Worm (Caenorhabditis elegans) whole organism, L4 larva: ENCODE data around the gene sre-6.

Experiments
- D1046.2 ChIP-seq: fragments of 200-800 bp; sonication (Bioruptor generic); IDR thresholded peaks from 2 replicates; pipeline ENCODE4 v1.3.6; 2022; ENCODE audit warnings: missing genetic modification characterization, missing compliant biosample characterization
- F10B5.3 ChIP-seq: sonication (generic microtip); optimal IDR thresholded peaks from 2 replicates; lab custom pipeline; 2016; ENCODE audit warnings: mild to moderate bottlenecking, missing genetic modification characterization, missing compliant biosample characterization
- F37D6.2 ChIP-seq: sonication (generic microtip); optimal IDR thresholded peaks from 2 replicates; lab custom pipeline; 2016; ENCODE audit warnings: mild to moderate bottlenecking, missing genetic modification characterization, missing compliant biosample characterization
- R02D3.7 ChIP-seq: fragments of 150-350 bp; sonication (generic microtip); optimal IDR thresholded peaks from 3 replicates; lab custom pipeline; 2014; ENCODE audit warnings: missing biosample characterization, missing genetic modification characterization
- T20F7.1 ChIP-seq: fragments of 200-800 bp; sonication (Bioruptor generic); optimal IDR thresholded peaks from 2 replicates; lab custom pipeline; 2018; ENCODE audit warnings: mild to moderate bottlenecking, missing genetic modification characterization, missing compliant biosample characterization
- Y105C5A.15 ChIP-seq: fragments of 200-800 bp; sonication (Bioruptor generic); IDR thresholded peaks from 2 replicates; pipeline ENCODE4 v1.3.6; 2022; ENCODE audit warnings: missing genetic modification characterization, missing compliant biosample characterization
- Y48G9A.11 ChIP-seq: fragments of 200-800 bp; sonication (Bioruptor generic); IDR thresholded peaks from 2 replicates; pipeline ENCODE4 v1.3.6; 2022; ENCODE audit warnings: missing genetic modification reagents, missing genetic modification characterization, missing compliant biosample characterization
- Y75B8A.6 ChIP-seq: fragments of 200-800 bp; sonication (Bioruptor generic); IDR thresholded peaks from 2 replicates; pipeline ENCODE4 v1.3.6; 2022; ENCODE audit warnings: missing genetic modification reagents, missing genetic modification characterization, missing compliant biosample characterization
- ZK546.5 ChIP-seq, 2 experiments: sonication (generic microtip); optimal IDR thresholded peaks; 2 replicates each; lab custom pipeline; 2017; ENCODE audit warnings: missing biosample characterization in 2 of 2, missing genetic modification characterization in 2 of 2
- aha-1 ChIP-seq: fragments of 150-350 bp; peaks from one replicate; lab custom pipeline; 2014; ENCODE audit warnings: missing biosample characterization, missing genetic modification characterization
- ama-1 ChIP-seq: fragments of 150-350 bp; optimal IDR thresholded peaks from 2 replicates; lab custom pipeline; 2014; ENCODE audit warnings: inconsistent platforms, mixed read lengths
- ceh-28 ChIP-seq: fragments of 150-350 bp; optimal IDR thresholded peaks from 2 replicates; lab custom pipeline; 2014; ENCODE audit warnings: missing biosample characterization, missing genetic modification reagents, missing genetic modification characterization
- cey-2 ChIP-seq: sonication (generic microtip); optimal IDR thresholded peaks from 3 replicates; lab custom pipeline; 2017; ENCODE audit warnings: missing genetic modification characterization, mild to moderate bottlenecking, missing compliant biosample characterization, antibody characterized with exemption, borderline replicate concordance; ENCODE audit not compliant: insufficient read depth
- daf-19 ChIP-seq: fragments of 200-800 bp; sonication (Bioruptor generic); conservative IDR thresholded peaks from 2 replicates; pipeline ENCODE4 v1.3.6; 2022; ENCODE audit warnings: missing genetic modification characterization, missing compliant biosample characterization
- dmd-9 ChIP-seq: fragments of 200-800 bp; sonication (Bioruptor generic); IDR thresholded peaks from 2 replicates; pipeline ENCODE4 v1.3.6; 2022; ENCODE audit warnings: missing genetic modification reagents, missing genetic modification characterization, missing compliant biosample characterization
- egl-27 ChIP-seq: sonication (generic microtip); optimal IDR thresholded peaks from 3 replicates; lab custom pipeline; 2017; ENCODE audit warnings: missing biosample characterization, missing genetic modification reagents, missing genetic modification characterization
- fos-1 ChIP-seq: fragments of 150-350 bp; optimal IDR thresholded peaks from 2 replicates; lab custom pipeline; 2014; ENCODE audit warnings: missing biosample characterization, missing genetic modification characterization
- gei-8 ChIP-seq: fragments of 200-800 bp; sonication (Bioruptor generic); optimal IDR thresholded peaks from 2 replicates; lab custom pipeline; 2018; ENCODE audit warnings: mild to moderate bottlenecking, missing genetic modification characterization, missing compliant biosample characterization
- hlh-11 ChIP-seq: fragments of 200-800 bp; sonication (Bioruptor generic); optimal IDR thresholded peaks from 2 replicates; lab custom pipeline; 2018; ENCODE audit warnings: mild to moderate bottlenecking, missing genetic modification characterization, missing compliant biosample characterization
- jun-1 ChIP-seq: fragments of 150-350 bp; optimal IDR thresholded peaks from 2 replicates; lab custom pipeline; 2014; ENCODE audit warnings: missing biosample characterization, missing genetic modification reagents, missing genetic modification characterization
- lin-13 ChIP-seq: fragments of 150-350 bp; optimal IDR thresholded peaks from 2 replicates; lab custom pipeline; 2014; ENCODE audit warnings: missing biosample characterization, missing genetic modification reagents, missing genetic modification characterization
- lin-39 ChIP-seq: fragments of 150-350 bp; optimal IDR thresholded peaks from 2 replicates; lab custom pipeline; 2014; ENCODE audit warnings: missing biosample characterization, missing genetic modification reagents, missing genetic modification characterization
- madf-9 ChIP-seq: fragments of 200-800 bp; sonication (Bioruptor generic); conservative IDR thresholded peaks from 2 replicates; pipeline ENCODE4 v1.3.6; 2022; ENCODE audit warnings: missing genetic modification reagents, missing genetic modification characterization, missing compliant biosample characterization
- mdl-1 ChIP-seq, 2 experiments: fragments of 150-350 bp in 1 of 2; sonication (generic microtip) in 1 of 2; optimal IDR thresholded peaks; 2 replicates each; lab custom pipeline; 2014 to 2017; ENCODE audit warnings: missing biosample characterization in 2 of 2, missing genetic modification characterization in 2 of 2
- mdt-29 ChIP-seq: fragments of 200-800 bp; sonication (Bioruptor generic); IDR thresholded peaks from 2 replicates; pipeline ENCODE4 v1.3.6; 2022; ENCODE audit warnings: missing genetic modification reagents, missing genetic modification characterization, missing compliant biosample characterization
- mes-2 ChIP-seq: sonication (generic microtip); optimal IDR thresholded peaks from 2 replicates; lab custom pipeline; 2016; ENCODE audit warnings: missing genotype, mild to moderate bottlenecking, missing genetic modification characterization, missing compliant biosample characterization; ENCODE audit not compliant: poor library complexity, severe bottlenecking
- mxl-2 ChIP-seq: fragments of 200-800 bp; sonication (Bioruptor generic); conservative IDR thresholded peaks from 2 replicates; pipeline ENCODE4 v1.3.6; 2022; ENCODE audit warnings: missing genetic modification reagents, missing genetic modification characterization, missing compliant biosample characterization
- mxl-3 ChIP-seq: fragments of 200-800 bp; sonication (Bioruptor generic); optimal IDR thresholded peaks from 2 replicates; lab custom pipeline; 2018; ENCODE audit warnings: mild to moderate bottlenecking, missing genetic modification characterization, missing compliant biosample characterization
- nhr-10 ChIP-seq: fragments of 150-350 bp; optimal IDR thresholded peaks from 2 replicates; lab custom pipeline; 2014; ENCODE audit warnings: missing biosample characterization, missing genetic modification characterization
- nhr-11 ChIP-seq: fragments of 150-350 bp; optimal IDR thresholded peaks from 2 replicates; lab custom pipeline; 2014; ENCODE audit warnings: missing biosample characterization, missing genetic modification characterization
- nhr-237 ChIP-seq: sonication (generic microtip); optimal IDR thresholded peaks from 2 replicates; lab custom pipeline; 2017; ENCODE audit warnings: missing biosample characterization, missing genetic modification characterization
- nhr-25 ChIP-seq: sonication (generic microtip); optimal IDR thresholded peaks from 2 replicates; lab custom pipeline; 2017; ENCODE audit warnings: missing genetic modification characterization, mild to moderate bottlenecking, missing compliant biosample characterization, antibody characterized with exemption, moderate library complexity, borderline replicate concordance; ENCODE audit not compliant: insufficient read depth
- nhr-28 ChIP-seq: fragments of 150-350 bp; optimal IDR thresholded peaks from 2 replicates; lab custom pipeline; 2014; ENCODE audit warnings: missing biosample characterization, missing genetic modification characterization
- nhr-41 ChIP-seq: fragments of 200-800 bp; sonication (Bioruptor generic); IDR thresholded peaks from 2 replicates; pipeline ENCODE4 v1.3.6; 2022; ENCODE audit warnings: missing genetic modification reagents, missing genetic modification characterization, missing compliant biosample characterization
- nhr-48 ChIP-seq: sonication (generic microtip); optimal IDR thresholded peaks from 2 replicates; lab custom pipeline; 2016; ENCODE audit warnings: mild to moderate bottlenecking, missing genetic modification characterization, missing compliant biosample characterization
- nhr-77 ChIP-seq: fragments of 150-350 bp; optimal IDR thresholded peaks from 2 replicates; lab custom pipeline; 2014; ENCODE audit warnings: missing biosample characterization, missing genetic modification characterization
- pha-4 ChIP-seq, 2 experiments: fragments of 150-350 bp in 1 of 2; fragments of 200-800 bp in 1 of 2; sonication (Bioruptor generic) in 1 of 2; IDR thresholded peaks in 1 of 2; optimal IDR thresholded peaks in 1 of 2; 2 replicates each; pipeline versions ENCODE4 v1.3.6 to Lab custom; 2014 to 2022; ENCODE audit warnings: missing genetic modification characterization in 2 of 2, missing genetic modification reagents in 2 of 2, missing biosample characterization in 1 of 2, missing compliant biosample characterization in 1 of 2
- rbr-2 ChIP-seq: sonication (generic microtip); optimal IDR thresholded peaks from 2 replicates; lab custom pipeline; 2016; ENCODE audit warnings: missing genotype, missing genetic modification characterization, missing compliant biosample characterization
- sdz-12 ChIP-seq: fragments of 200-800 bp; sonication (Bioruptor generic); optimal IDR thresholded peaks from 2 replicates; lab custom pipeline; 2018; ENCODE audit warnings: mild to moderate bottlenecking, missing genetic modification characterization, missing compliant biosample characterization
- skn-1 ChIP-seq: fragments of 150-350 bp; optimal IDR thresholded peaks from 2 replicates; lab custom pipeline; 2014; ENCODE audit warnings: missing biosample characterization, missing genetic modification characterization
- spr-1 ChIP-seq: sonication (generic microtip); optimal IDR thresholded peaks from 2 replicates; lab custom pipeline; 2016; ENCODE audit warnings: mild to moderate bottlenecking, missing genetic modification characterization, missing compliant biosample characterization
- spr-3 ChIP-seq: fragments of 200-800 bp; sonication (Bioruptor generic); optimal IDR thresholded peaks from 2 replicates; lab custom pipeline; 2018; ENCODE audit warnings: mild to moderate bottlenecking, missing genetic modification characterization, missing compliant biosample characterization
- tag-97 ChIP-seq: fragments of 200-800 bp; sonication (Bioruptor generic); IDR thresholded peaks from 2 replicates; pipeline ENCODE4 v1.3.6; 2022; ENCODE audit warnings: missing genetic modification characterization, missing compliant biosample characterization
- zfp-2 ChIP-seq: sonication (generic microtip); optimal IDR thresholded peaks from 2 replicates; lab custom pipeline; 2016; ENCODE audit warnings: mild to moderate bottlenecking, missing genetic modification characterization, missing compliant biosample characterization
- zfp-3 ChIP-seq: fragments of 200-800 bp; sonication (Bioruptor generic); conservative IDR thresholded peaks from 2 replicates; pipeline ENCODE4 v1.3.6; 2022; ENCODE audit warnings: missing genetic modification reagents, missing genetic modification characterization, missing compliant biosample characterization
- zip-11 ChIP-seq: fragments of 200-800 bp; sonication (Bioruptor generic); IDR thresholded peaks from 2 replicates; pipeline ENCODE4 v1.3.6; 2022; ENCODE audit warnings: missing genetic modification characterization, missing compliant biosample characterization
- ztf-11 ChIP-seq: fragments of 150-350 bp; optimal IDR thresholded peaks from 2 replicates; lab custom pipeline; 2014; ENCODE audit warnings: missing biosample characterization, missing genetic modification characterization

The sre-6 gene

DNA sequence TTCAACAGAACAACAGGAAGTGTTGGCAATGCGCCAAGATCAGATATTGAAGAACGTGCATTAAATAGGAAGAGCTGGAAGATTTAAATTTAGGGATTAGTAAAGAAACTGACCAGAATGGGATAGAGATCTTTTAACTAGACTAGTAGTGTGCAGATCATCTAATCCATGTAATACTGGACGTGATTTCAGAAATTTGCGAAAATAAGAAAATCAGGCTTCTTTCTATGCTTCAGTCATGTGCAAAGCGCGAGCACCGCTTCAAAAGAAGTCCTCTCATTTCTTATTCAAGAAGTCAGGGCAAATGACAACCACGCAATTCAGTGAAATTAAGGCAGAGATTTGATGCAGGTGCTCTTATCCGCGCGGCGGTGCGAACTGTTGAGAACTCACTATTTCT is 44.6 kb downstream of the sre-6 start:
- TF ChIP-seq pha-4 (GFP tag; IDR thresholded peaks at IDR 0.05; lab: Robert Waterston, UW) (no peak), pha-4 (tag; optimal IDR thresholded peaks at IDR 0.05; lab: Kevin White, UChicago) (no peak)

DNA sequence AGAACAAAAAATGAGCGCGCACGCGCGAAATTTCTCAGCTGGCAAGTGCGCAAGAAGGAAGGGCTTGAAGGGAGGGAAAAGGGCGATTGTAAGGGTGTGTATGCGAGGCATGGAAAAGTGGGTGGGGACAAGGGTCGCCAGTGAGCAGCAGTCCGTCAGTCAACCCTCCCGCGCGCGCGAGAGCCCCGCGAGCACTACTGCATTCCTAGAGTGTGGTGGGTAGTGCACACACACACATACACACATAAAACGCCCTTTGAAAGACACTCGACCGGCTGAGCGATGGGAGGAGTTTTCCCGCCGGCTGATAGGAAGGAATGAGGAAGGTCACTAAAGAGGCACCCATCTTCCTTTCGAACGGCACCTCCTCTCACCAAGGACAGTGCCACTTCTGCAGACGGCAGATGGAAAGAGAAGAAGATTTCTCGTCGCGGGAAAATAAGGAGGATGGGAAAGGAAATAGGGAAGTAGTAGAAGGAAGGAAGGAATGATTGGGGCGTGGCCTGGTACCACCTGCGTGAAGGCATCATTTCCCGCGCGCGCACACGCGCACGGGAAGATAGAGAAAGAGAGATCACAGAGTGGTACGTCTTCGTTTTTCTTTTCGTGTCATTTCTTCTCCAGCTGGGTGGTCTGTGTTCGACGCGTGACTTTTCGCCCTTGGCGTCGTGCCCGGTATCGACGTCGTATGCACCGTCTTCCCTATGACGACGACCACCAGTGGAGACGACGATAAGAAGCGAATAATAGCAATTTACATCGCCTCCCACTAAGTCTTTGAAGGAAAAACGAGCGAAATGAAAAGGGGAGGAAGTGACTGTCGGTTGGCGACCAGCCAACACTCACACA is 45.5 kb downstream of the sre-6 start:
- peak; percentile 60 to 91 for TF ChIP-seq mdl-1 (tag; optimal IDR thresholded peaks at IDR 0.05; lab: Kevin White, UChicago)
- TF ChIP-seq jun-1 (tag; lab: Kevin White, UChicago): no peak
- peak; percentile 57 for TF ChIP-seq nhr-10
- no peak for TF ChIP-seq ceh-28
- TF ChIP-seq skn-1 (tag; lab: Kevin White, UChicago): no peak
- no peak for TF ChIP-seq mxl-2 (GFP tag; lab: Robert Waterston, UW)
- TF ChIP-seq zfp-3: no peak
- no peak for TF ChIP-seq ZK546.5 (tag; optimal IDR thresholded peaks at IDR 0.05; lab: Kevin White, UChicago)
- no peak for TF ChIP-seq ztf-11
- no peak for TF ChIP-seq spr-3 (GFP tag; lab: Kevin White, UChicago)
- TF ChIP-seq tag-97 (GFP tag; lab: Robert Waterston, UW): no peak
- TF ChIP-seq dmd-9 (GFP tag; lab: Robert Waterston, UW): no peak
- peak; percentile 95 for TF ChIP-seq hlh-11 (tag; lab: Kevin White, UChicago)
- peak; percentile 86 for TF ChIP-seq mxl-3
- no peak for TF ChIP-seq Y105C5A.15
- peak; percentile 67 for TF ChIP-seq nhr-28 (tag; lab: Kevin White, UChicago)
- no peak for TF ChIP-seq spr-1 (tag; lab: Kevin White, UChicago)
- TF ChIP-seq rbr-2: peak; percentile 6
- TF ChIP-seq ama-1 (lab: Kevin White, UChicago): no peak
- TF ChIP-seq nhr-25 (tag; lab: Kevin White, UChicago): peak; percentile 92
- TF ChIP-seq nhr-48 (tag; lab: Kevin White, UChicago): peak; percentile 52
- TF ChIP-seq madf-9 (GFP tag; lab: Robert Waterston, UW): no peak
- no peak for TF ChIP-seq T20F7.1
- peak; percentile 31 for TF ChIP-seq mes-2 (tag; lab: Kevin White, UChicago)
- TF ChIP-seq daf-19: no peak
- TF ChIP-seq D1046.2 (GFP tag; lab: Robert Waterston, UW): no peak
- TF ChIP-seq sdz-12 (GFP tag; lab: Kevin White, UChicago): no peak
- no peak for TF ChIP-seq lin-13
- TF ChIP-seq Y75B8A.6 (GFP tag; lab: Robert Waterston, UW): 0 out of 2 replicates have a peak, but pooled peaks have one; percentile 3
- no peak for TF ChIP-seq Y48G9A.11 (GFP tag; lab: Robert Waterston, UW)
- TF ChIP-seq pha-4 (GFP tag; IDR thresholded peaks at IDR 0.05; lab: Robert Waterston, UW): no peak
- no peak for TF ChIP-seq pha-4 (tag; optimal IDR thresholded peaks at IDR 0.05; lab: Kevin White, UChicago)
- TF ChIP-seq nhr-237 (tag; lab: Kevin White, UChicago): no peak
- TF ChIP-seq nhr-11 (tag; lab: Kevin White, UChicago): no peak
- peak; percentile 99 for TF ChIP-seq aha-1 (tag; lab: Kevin White, UChicago)
- TF ChIP-seq F10B5.3 (tag; lab: Kevin White, UChicago): no peak
- no peak for TF ChIP-seq R02D3.7
- no peak for TF ChIP-seq fos-1
- TF ChIP-seq nhr-77 (tag; lab: Kevin White, UChicago): no peak
- no peak for TF ChIP-seq lin-39 (tag; lab: Kevin White, UChicago)
- no peak for TF ChIP-seq egl-27 (tag; lab: Kevin White, UChicago)
- TF ChIP-seq gei-8 (GFP tag; lab: Kevin White, UChicago): no peak
- no peak for TF ChIP-seq nhr-41 (GFP tag; lab: Robert Waterston, UW)
- TF ChIP-seq mdt-29 (GFP tag; lab: Robert Waterston, UW): no peak
- peak; percentile 83 for TF ChIP-seq cey-2 (tag; lab: Kevin White, UChicago)
- TF ChIP-seq F37D6.2: peak; percentile 8
- TF ChIP-seq zip-11 (GFP tag; lab: Robert Waterston, UW): no peak
- TF ChIP-seq zfp-2 (tag; lab: Kevin White, UChicago): no peak
